Fruit fly (Drosophila melanogaster): ENCODE results near the gene CG4565.

The CG4565 gene

dm6 chr3R:10889520-10889887 lies 37.0 kb downstream of the CG4565 start, which contains the start of gene Ak3:
Ak3 (minus strand) TSS chr3R:10889588.
- TF ChIP-seq fru (GFP tag; optimal IDR thresholded peaks at IDR 0.05) = no peak
- no peak for TF ChIP-seq br (GFP tag; optimal IDR thresholded peaks at IDR 0.05)
- TF ChIP-seq Vsx2 (GFP tag; optimal IDR thresholded peaks at IDR 0.05; ENCODE audit: partially characterized antibody) = no peak
- no peak for TF ChIP-seq CG9705 (GFP tag; optimal IDR thresholded peaks at IDR 0.05)
- no peak for TF ChIP-seq h (GFP tag; optimal IDR thresholded peaks at IDR 0.05)
- no peak for TF ChIP-seq dmrt93B (GFP tag; optimal IDR thresholded peaks at IDR 0.05)
- TF ChIP-seq Mio (GFP tag; optimal IDR thresholded peaks at IDR 0.05) = no peak
- TF ChIP-seq Hr78 (GFP tag; optimal IDR thresholded peaks at IDR 0.05) = no peak
- TF ChIP-seq N (GFP tag; optimal IDR thresholded peaks at IDR 0.05) = no peak
- TF ChIP-seq CrebA (GFP tag; optimal IDR thresholded peaks at IDR 0.05; ENCODE audit: borderline replicate concordance) = no peak
- no peak for TF ChIP-seq ey (GFP tag; optimal IDR thresholded peaks at IDR 0.05)
- no peak for TF ChIP-seq dsf (GFP tag; optimal IDR thresholded peaks at IDR 0.05; ENCODE audit: borderline replicate concordance)
- TF ChIP-seq tai (GFP tag; optimal IDR thresholded peaks at IDR 0.05) = no peak
- TF ChIP-seq sage (GFP tag; optimal IDR thresholded peaks at IDR 0.05) = no peak
- no peak for TF ChIP-seq GATAd (GFP tag; optimal IDR thresholded peaks at IDR 0.05)
- TF ChIP-seq pan (optimal IDR thresholded peaks at IDR 0.05) = no peak
- TF ChIP-seq woc (GFP tag; optimal IDR thresholded peaks at IDR 0.05) = no peak
- no peak for TF ChIP-seq rgr (GFP tag; optimal IDR thresholded peaks at IDR 0.05)

dm6 chr3R:10893327-10893726 lies 40.8 kb downstream of the CG4565 start, which contains the start of gene CG6621:
CG6621 (minus strand) TSS chr3R:10893531.
- TF ChIP-seq jim (GFP tag; optimal IDR thresholded peaks at IDR 0.05) (no peak), tai (GFP tag; optimal IDR thresholded peaks at IDR 0.05) (no peak), ey (GFP tag; optimal IDR thresholded peaks at IDR 0.05) (no peak), HLH106 (tag; optimal IDR thresholded peaks at IDR 0.05) (peak; percentile 10), Hr78 (GFP tag; optimal IDR thresholded peaks at IDR 0.05) (no peak), Jra (GFP tag; optimal IDR thresholded peaks at IDR 0.05) (no peak), Mio (GFP tag; optimal IDR thresholded peaks at IDR 0.05) (no peak), Sp1 (GFP tag; optimal IDR thresholded peaks at IDR 0.05) (no peak), Rel (GFP tag; optimal IDR thresholded peaks at IDR 0.05) (no peak), Rel (tag; optimal IDR thresholded peaks at IDR 0.05) (peak; percentile 63), Abd-B (GFP tag; optimal IDR thresholded peaks at IDR 0.05) (no peak), dmrt93B (GFP tag; optimal IDR thresholded peaks at IDR 0.05) (no peak), Vsx2 (GFP tag; optimal IDR thresholded peaks at IDR 0.05; ENCODE audit: partially characterized antibody) (peak; percentile 44), OdsH (GFP tag; optimal IDR thresholded peaks at IDR 0.05) (no peak), lola (GFP tag; optimal IDR thresholded peaks at IDR 0.05) (no peak), Hr83 (GFP tag; optimal IDR thresholded peaks at IDR 0.05; ENCODE audit: poor library complexity, severe bottlenecking) (no peak), pan (optimal IDR thresholded peaks at IDR 0.05) (no peak), psq (GFP tag; optimal IDR thresholded peaks at IDR 0.05) (no peak), foxo (GFP tag; optimal IDR thresholded peaks at IDR 0.05) (no peak), br (GFP tag; optimal IDR thresholded peaks at IDR 0.05) (no peak), dl (GFP tag; optimal IDR thresholded peaks at IDR 0.05; ENCODE audit: insufficient read depth in 1 of 2, partially characterized antibody in 2 of 2) (peak in 1 of 2 experiments; percentile 33)

All from whole organism, wandering third instar larva.